Worm (Caenorhabditis elegans) whole organism, L2 larva: ENCODE data around the gene ZK666.14.

ENCODE experiments used
- aly-2 ChIP-seq: fragments of 150-350 bp; optimal IDR thresholded peaks from 2 replicates; lab custom pipeline; 2014; ENCODE audit warnings: missing biosample characterization, missing genetic modification characterization
- ceh-16 ChIP-seq: fragments of 150-350 bp; optimal IDR thresholded peaks from 2 replicates; lab custom pipeline; 2014; ENCODE audit warnings: missing biosample characterization, missing genetic modification characterization
- elt-3 ChIP-seq: sonication (generic microtip); optimal IDR thresholded peaks from 2 replicates; lab custom pipeline; 2017; ENCODE audit warnings: missing biosample characterization, missing genetic modification characterization
- lin-39 ChIP-seq: fragments of 150-350 bp; optimal IDR thresholded peaks from 2 replicates; lab custom pipeline; 2014; ENCODE audit warnings: missing biosample characterization, missing genetic modification reagents, missing genetic modification characterization
- mbf-1 ChIP-seq: sonication (generic microtip); optimal IDR thresholded peaks from 2 replicates; lab custom pipeline; 2017; ENCODE audit warnings: missing biosample characterization, missing genetic modification characterization
- nhr-21 ChIP-seq: fragments of 150-350 bp; optimal IDR thresholded peaks from 2 replicates; lab custom pipeline; 2014; ENCODE audit warnings: missing biosample characterization, missing genetic modification characterization
- nhr-237 ChIP-seq: fragments of 150-350 bp; optimal IDR thresholded peaks from 2 replicates; lab custom pipeline; 2014; ENCODE audit warnings: missing biosample characterization, missing genetic modification characterization
- sma-9 ChIP-seq, 2 experiments: fragments of 150-350 bp in 1 of 2; sonication (generic microtip) in 1 of 2; optimal IDR thresholded peaks; 2 replicates each; lab custom pipeline; 2014 to 2016; ENCODE audit warnings: missing genetic modification characterization in 2 of 2, mild to moderate bottlenecking in 1 of 2, missing biosample characterization in 1 of 2, missing compliant biosample characterization in 1 of 2, missing genetic modification reagents in 1 of 2, moderate library complexity in 1 of 2
- unc-39 ChIP-seq: fragments of 150-350 bp; optimal IDR thresholded peaks from 2 replicates; lab custom pipeline; 2014; ENCODE audit warnings: missing biosample characterization, missing genetic modification characterization
- zag-1 ChIP-seq: fragments of 150-350 bp; optimal IDR thresholded peaks from 2 replicates; lab custom pipeline; 2014; ENCODE audit warnings: missing biosample characterization, missing genetic modification characterization
- ztf-4 ChIP-seq: fragments of 150-350 bp; optimal IDR thresholded peaks from 2 replicates; lab custom pipeline; 2014; ENCODE audit warnings: missing biosample characterization, missing genetic modification characterization

ce11 chrII:10494467-10494866 lies at the start of gene ZK666.14:
- no peak for TF ChIP-seq elt-3 (tag; lab: Kevin White, UChicago)
- no peak for TF ChIP-seq aly-2 (tag; lab: Kevin White, UChicago)
- TF ChIP-seq zag-1 (tag; lab: Kevin White, UChicago) = no peak
- no peak for TF ChIP-seq nhr-237 (tag; lab: Kevin White, UChicago)
- TF ChIP-seq lin-39 (tag; lab: Kevin White, UChicago) = no peak
- no peak for TF ChIP-seq sma-9 (GFP tag; optimal IDR thresholded peaks at IDR 0.05; lab: Kevin White, UChicago)
- no peak for TF ChIP-seq sma-9 (tag; optimal IDR thresholded peaks at IDR 0.05; lab: Kevin White, UChicago)
- TF ChIP-seq nhr-21 (tag; lab: Kevin White, UChicago) = no peak
- TF ChIP-seq unc-39 (tag; lab: Kevin White, UChicago) = no peak
- TF ChIP-seq ztf-4 = no peak
- no peak for TF ChIP-seq mbf-1
- no peak for TF ChIP-seq ceh-16 (tag; lab: Kevin White, UChicago)
